Fruit fly (Drosophila melanogaster) whole organism, embryonic: Measurements from ENCODE around the gene CG17841.
A peak's percentile ranks its signal among the peaks of the same experiment; 100 is the strongest.

Source experiments
- Awh ChIP-seq: fragments of 200-800 bp; sonication (Bioruptor generic); IDR thresholded peaks from 2 replicates; pipeline ENCODE4, ENCODE4 v1.3.6; 2022; ENCODE audit warnings: missing biosample characterization, missing genetic modification characterization
- Bteb2 ChIP-seq: fragments of 200-800 bp; sonication (Bioruptor generic); optimal IDR thresholded peaks from 2 replicates; lab custom pipeline; 2016; ENCODE audit warnings: missing biosample characterization, missing genetic modification characterization
- CG10209 ChIP-seq: fragments of 200-800 bp; sonication (Bioruptor generic); optimal IDR thresholded peaks from 3 replicates; lab custom pipeline; 2017; ENCODE audit warnings: missing biosample characterization, mild to moderate bottlenecking, missing genetic modification characterization, missing genetic modification reagents
- CG1024 ChIP-seq: fragments of 200-800 bp; sonication (Bioruptor generic); IDR thresholded peaks from 2 replicates; pipeline ENCODE4 v1.3.6; 2022; ENCODE audit warnings: missing biosample characterization, missing genetic modification characterization
- CG11504 ChIP-seq: fragments of 200-800 bp; sonication (Bioruptor generic); optimal IDR thresholded peaks from 3 replicates; lab custom pipeline; 2019; ENCODE audit warnings: missing biosample characterization, mild to moderate bottlenecking, missing genetic modification characterization, moderate library complexity
- CG14441 ChIP-seq: fragments of 200-800 bp; sonication (Bioruptor generic); IDR thresholded peaks from 2 replicates; pipeline ENCODE4 v1.3.6; 2022; ENCODE audit warnings: missing biosample characterization, missing genetic modification characterization
- CG15514 ChIP-seq: fragments of 200-800 bp; sonication (Bioruptor generic); optimal IDR thresholded peaks from 3 replicates; lab custom pipeline; 2017; ENCODE audit warnings: missing biosample characterization, missing genetic modification characterization, mild to moderate bottlenecking, moderate library complexity, missing genetic modification reagents
- CG17612 ChIP-seq: fragments of 200-800 bp; sonication (Bioruptor generic); IDR thresholded peaks from 2 replicates; pipeline ENCODE4 v1.3.6; 2022; ENCODE audit warnings: missing biosample characterization, missing genetic modification characterization
- CG18599 ChIP-seq: fragments of 200-800 bp; sonication (Bioruptor generic); optimal IDR thresholded peaks from 3 replicates; lab custom pipeline; 2017; ENCODE audit warnings: missing biosample characterization, missing genetic modification characterization, mild to moderate bottlenecking, moderate library complexity, missing genetic modification reagents
- CG18619 ChIP-seq: fragments of 200-800 bp; sonication (Bioruptor generic); optimal IDR thresholded peaks from 3 replicates; lab custom pipeline; 2017; ENCODE audit warnings: missing biosample characterization, mild to moderate bottlenecking, missing genetic modification characterization
- CG2712 ChIP-seq: fragments of 200-800 bp; optimal IDR thresholded peaks from 3 replicates; lab custom pipeline; 2019; ENCODE audit warnings: missing biosample characterization, mild to moderate bottlenecking, missing genetic modification characterization, moderate library complexity
- CG31388 ChIP-seq: fragments of 200-800 bp; sonication (Bioruptor generic); optimal IDR thresholded peaks from 2 replicates; lab custom pipeline; 2016; ENCODE audit warnings: missing biosample characterization, missing genetic modification characterization
- CG3281 ChIP-seq: fragments of 200-800 bp; sonication (Bioruptor generic); optimal IDR thresholded peaks from 3 replicates; lab custom pipeline; 2017; ENCODE audit warnings: missing biosample characterization, mild to moderate bottlenecking, missing genetic modification characterization
- CG34376 ChIP-seq: fragments of 200-800 bp; sonication (Bioruptor generic); optimal IDR thresholded peaks from 2 replicates; lab custom pipeline; 2018; ENCODE audit warnings: missing biosample characterization, mild to moderate bottlenecking, missing genetic modification characterization
- CG42726 ChIP-seq: fragments of 200-800 bp; sonication (Bioruptor generic); IDR thresholded peaks from 2 replicates; pipeline ENCODE4 v1.3.6; 2022; ENCODE audit warnings: missing biosample characterization, missing genetic modification characterization; ENCODE audit not compliant: partially characterized antibody
- CG4328 ChIP-seq: fragments of 200-800 bp; sonication (Bioruptor generic); optimal IDR thresholded peaks from 3 replicates; lab custom pipeline; 2017; ENCODE audit warnings: missing biosample characterization, missing genetic modification reagents, missing genetic modification characterization
- CG6765 ChIP-seq: fragments of 200-800 bp; sonication (Bioruptor generic); optimal IDR thresholded peaks from 3 replicates; lab custom pipeline; 2017; ENCODE audit warnings: missing biosample characterization, mild to moderate bottlenecking, missing genetic modification characterization
- CG6854 ChIP-seq: fragments of 200-800 bp; sonication (Bioruptor generic); optimal IDR thresholded peaks from 3 replicates; lab custom pipeline; 2017; ENCODE audit warnings: missing biosample characterization, mild to moderate bottlenecking, missing genetic modification characterization
- CG8388 ChIP-seq: fragments of 200-800 bp; sonication (Bioruptor generic); optimal IDR thresholded peaks from 2 replicates; lab custom pipeline; 2019; ENCODE audit warnings: missing biosample characterization, mild to moderate bottlenecking, missing genetic modification characterization, moderate library complexity
- CG9817 ChIP-seq: fragments of 200-800 bp; sonication (Bioruptor generic); optimal IDR thresholded peaks from 2 replicates; lab custom pipeline; 2018; ENCODE audit warnings: missing biosample characterization, mild to moderate bottlenecking, missing genetic modification characterization, moderate library complexity
- CrebB ChIP-seq: fragments of 200-800 bp; sonication (Bioruptor generic); optimal IDR thresholded peaks from 3 replicates; lab custom pipeline; 2018; ENCODE audit warnings: missing biosample characterization, mild to moderate bottlenecking, missing genetic modification characterization
- Dek ChIP-seq: fragments of 200-800 bp; sonication (Bioruptor generic); optimal IDR thresholded peaks from 3 replicates; lab custom pipeline; 2019; ENCODE audit warnings: missing biosample characterization, mild to moderate bottlenecking, missing genetic modification characterization, moderate library complexity
- Ets65A ChIP-seq: fragments of 200-800 bp; sonication (Bioruptor generic); peaks from one replicate; lab custom pipeline; 2016; ENCODE audit warnings: missing biosample characterization, missing genetic modification characterization
- Fer3 ChIP-seq: fragments of 200-800 bp; sonication (Bioruptor generic); optimal IDR thresholded peaks from 2 replicates; lab custom pipeline; 2018; ENCODE audit warnings: missing biosample characterization, mild to moderate bottlenecking, missing genetic modification characterization, moderate library complexity
- H2.0 ChIP-seq: fragments of 200-800 bp; sonication (Bioruptor generic); IDR thresholded peaks from 2 replicates; pipeline ENCODE4 v1.3.6; 2022; ENCODE audit warnings: missing biosample characterization, missing genetic modification characterization
- Hey ChIP-seq: fragments of 200-800 bp; sonication (Bioruptor generic); optimal IDR thresholded peaks from 3 replicates; lab custom pipeline; 2018; ENCODE audit warnings: missing biosample characterization, mild to moderate bottlenecking, missing genetic modification characterization
- HmgZ ChIP-seq: fragments of 200-800 bp; sonication (Bioruptor generic); optimal IDR thresholded peaks from 2 replicates; lab custom pipeline; 2018; ENCODE audit warnings: missing biosample characterization, mild to moderate bottlenecking, missing genetic modification characterization
- MTF-1 ChIP-seq: fragments of 200-800 bp; sonication (Bioruptor generic); optimal IDR thresholded peaks from 2 replicates; lab custom pipeline; 2018; ENCODE audit warnings: missing biosample characterization, mild to moderate bottlenecking, missing genetic modification characterization, borderline replicate concordance
- Meics ChIP-seq: fragments of 200-800 bp; sonication (Bioruptor generic); optimal IDR thresholded peaks from 2 replicates; lab custom pipeline; 2017; ENCODE audit warnings: missing biosample characterization, mild to moderate bottlenecking, missing genetic modification characterization
- NC2α ChIP-seq: fragments of 200-800 bp; sonication (Bioruptor generic); optimal IDR thresholded peaks from 2 replicates; lab custom pipeline; 2016; ENCODE audit warnings: missing biosample characterization, missing genetic modification characterization
- Neu2 ChIP-seq: fragments of 200-800 bp; sonication (Bioruptor generic); optimal IDR thresholded peaks from 3 replicates; lab custom pipeline; 2016; ENCODE audit warnings: missing biosample characterization, missing genetic modification characterization, borderline replicate concordance
- Rx ChIP-seq: fragments of 200-800 bp; sonication (Bioruptor generic); IDR thresholded peaks from 2 replicates; pipeline ENCODE4 v1.3.6; 2022; ENCODE audit warnings: missing biosample characterization, missing genetic modification characterization
- Side ChIP-seq: fragments of 200-800 bp; sonication (Bioruptor generic); optimal IDR thresholded peaks from 2 replicates; lab custom pipeline; 2016; ENCODE audit warnings: missing biosample characterization, missing genetic modification characterization
- amos ChIP-seq: fragments of 200-800 bp; sonication (Bioruptor generic); IDR thresholded peaks from 2 replicates; pipeline ENCODE4 v1.3.6; 2022; ENCODE audit warnings: missing biosample characterization, missing genetic modification characterization; ENCODE audit not compliant: partially characterized antibody
- ap ChIP-seq: fragments of 200-800 bp; sonication (Bioruptor generic); IDR thresholded peaks from 2 replicates; pipeline ENCODE4 v1.3.6; 2022; ENCODE audit warnings: missing biosample characterization, missing genetic modification characterization
- bcd ChIP-seq: fragments of 200-800 bp; sonication (Bioruptor generic); optimal IDR thresholded peaks from 2 replicates; lab custom pipeline; 2017; ENCODE audit warnings: missing biosample characterization, mild to moderate bottlenecking, missing genetic modification characterization
- en ChIP-seq: fragments of 200-800 bp; sonication (Bioruptor generic); optimal IDR thresholded peaks from 2 replicates; lab custom pipeline; 2016; ENCODE audit warnings: missing biosample characterization, missing genetic modification characterization
- exex ChIP-seq: fragments of 200-800 bp; sonication (Bioruptor generic); optimal IDR thresholded peaks from 4 replicates; lab custom pipeline; 2018; ENCODE audit warnings: missing biosample characterization, mild to moderate bottlenecking, missing genetic modification characterization, moderate library complexity
- eyg ChIP-seq: fragments of 200-800 bp; sonication (Bioruptor generic); optimal IDR thresholded peaks from 3 replicates; lab custom pipeline; 2016; ENCODE audit warnings: missing biosample characterization, missing genetic modification characterization
- ftz-f1 ChIP-seq: fragments of 200-800 bp; sonication (Bioruptor generic); optimal IDR thresholded peaks from 2 replicates; lab custom pipeline; 2016; ENCODE audit warnings: missing biosample characterization, missing genetic modification characterization
- gcm ChIP-seq: fragments of 200-800 bp; sonication (Bioruptor generic); optimal IDR thresholded peaks from 2 replicates; lab custom pipeline; 2019; ENCODE audit warnings: missing biosample characterization, mild to moderate bottlenecking, missing genetic modification characterization, moderate library complexity
- gem ChIP-seq: fragments of 200-800 bp; sonication (Bioruptor generic); optimal IDR thresholded peaks from 2 replicates; lab custom pipeline; 2019; ENCODE audit warnings: missing biosample characterization, mild to moderate bottlenecking, missing genetic modification characterization, moderate library complexity
- pfk ChIP-seq: fragments of 200-800 bp; sonication (Bioruptor generic); optimal IDR thresholded peaks from 2 replicates; lab custom pipeline; 2018; ENCODE audit warnings: missing biosample characterization, mild to moderate bottlenecking, missing genetic modification characterization, moderate library complexity
- salm ChIP-seq: fragments of 200-800 bp; sonication (Bioruptor generic); optimal IDR thresholded peaks from 2 replicates; lab custom pipeline; 2018; ENCODE audit warnings: missing biosample characterization, mild to moderate bottlenecking, missing genetic modification characterization
- sc ChIP-seq, 3 experiments: fragments of >200 bp in 2 of 3; fragments of 200-800 bp in 1 of 3; sonication (Bioruptor generic) in 1 of 3; optimal IDR thresholded peaks; 2 replicates in 2 of 3; 3 replicates in 1 of 3; lab custom pipeline; 2017; ENCODE audit warnings: mild to moderate bottlenecking in 1 of 3, missing biosample characterization in 1 of 3, missing genetic modification characterization in 1 of 3, missing genetic modification reagents in 1 of 3
- sens ChIP-seq: fragments of 200-800 bp; sonication (Bioruptor generic); peaks from one replicate; lab custom pipeline; 2016; ENCODE audit warnings: missing biosample characterization, missing genetic modification characterization
- sim ChIP-seq: fragments of 200-800 bp; sonication (Bioruptor generic); IDR thresholded peaks from 2 replicates; pipeline ENCODE4 v1.3.6; 2022; ENCODE audit warnings: missing biosample characterization, missing genetic modification characterization
- sisA ChIP-seq: fragments of 200-800 bp; sonication (Bioruptor generic); IDR thresholded peaks from 2 replicates; pipeline ENCODE4 v1.3.6; 2022; ENCODE audit warnings: missing biosample characterization, missing genetic modification characterization
- sna ChIP-seq: fragments of 200-800 bp; sonication (Bioruptor generic); IDR thresholded peaks from 2 replicates; pipeline ENCODE4 v1.3.6; 2022; ENCODE audit warnings: missing biosample characterization, missing genetic modification characterization; ENCODE audit not compliant: partially characterized antibody
- twi ChIP-seq: fragments of 200-800 bp; optimal IDR thresholded peaks from 2 replicates; lab custom pipeline; 2019; ENCODE audit warnings: missing biosample characterization, mild to moderate bottlenecking, missing genetic modification characterization, moderate library complexity

CG17841 gene

dm6 chrX:10387672-10388071 is 19.8 kb downstream of the CG17841 start (continued):
- TF ChIP-seq CG42726 (no peak), Dek (tag; lab: Kevin White, UChicago) (peak; percentile 8), CG6854 (GFP tag; lab: Kevin White, UChicago) (no peak), CG18599 (GFP tag; lab: Kevin White, UChicago) (peak; percentile 72), CG34376 (GFP tag; lab: Kevin White, UChicago) (no peak), sna (GFP tag; lab: Robert Waterston, UW) (no peak), HmgZ (tag; lab: Kevin White, UChicago) (peak; percentile 5), pfk (GFP tag; lab: Kevin White, UChicago) (no peak), Neu2 (GFP tag; lab: Kevin White, UChicago) (no peak), CG10209 (peak; percentile 6), salm (no peak), Rx (no peak), CG2712 (tag; lab: Kevin White, UChicago) (no peak), CG18619 (GFP tag; lab: Kevin White, UChicago) (peak; percentile 24), sc (optimal IDR thresholded peaks at IDR 0.05; lab: Kevin White, UChicago) (no peak), sc (GFP tag; optimal IDR thresholded peaks at IDR 0.05; lab: Kevin White, UChicago) (no peak), sens (peak; percentile 70), bcd (GFP tag; lab: Kevin White, UChicago) (peak; percentile 18), eyg (GFP tag; lab: Kevin White, UChicago) (no peak), CG8388 (GFP tag; lab: Kevin White, UChicago) (no peak), gcm (GFP tag; lab: Kevin White, UChicago) (no peak), CG31388 (GFP tag; lab: Kevin White, UChicago) (no peak), CG4328 (GFP tag; lab: Kevin White, UChicago) (no peak), en (GFP tag; lab: Kevin White, UChicago) (no peak), CrebB (tag; lab: Kevin White, UChicago) (no peak), Bteb2 (GFP tag; lab: Kevin White, UChicago) (no peak), gem (peak; percentile 59), CG9817 (peak; percentile 63), Fer3 (peak; percentile 47), twi (tag; lab: Kevin White, UChicago) (no peak), Meics (GFP tag; lab: Kevin White, UChicago) (peak; percentile 59), CG1024 (GFP tag; lab: Robert Waterston, UW) (no peak), Hey (no peak), Awh (GFP tag; lab: Robert Waterston, UW) (no peak), Side (GFP tag; lab: Kevin White, UChicago) (peak; percentile 5), CG15514 (GFP tag; lab: Kevin White, UChicago) (peak; percentile 1), MTF-1 (GFP tag; lab: Kevin White, UChicago) (no peak), sisA (GFP tag; lab: Robert Waterston, UW) (peak; percentile 55), sim (GFP tag; lab: Robert Waterston, UW) (no peak), Ets65A (GFP tag; lab: Kevin White, UChicago) (peak; percentile 94), CG14441 (GFP tag; lab: Robert Waterston, UW) (peak; percentile 56), NC2α (GFP tag; lab: Kevin White, UChicago) (no peak), exex (no peak), ap (GFP tag; lab: Robert Waterston, UW) (no peak), H2.0 (peak; percentile 35), amos (GFP tag; lab: Robert Waterston, UW) (no peak), CG6765 (no peak), ftz-f1 (GFP tag; lab: Kevin White, UChicago) (peak; percentile 64), CG11504 (peak; percentile 49), CG3281 (GFP tag; lab: Kevin White, UChicago) (peak; percentile 51), CG17612 (GFP tag; lab: Robert Waterston, UW) (0 out of 2 replicates have a peak, but pooled peaks have one; percentile 30)
